Worm (Caenorhabditis elegans) whole organism, L4/young adult: ENCODE results near the gene pgm-1.

Experiments
- W03F9.2 ChIP-seq: fragments of 150-350 bp; optimal IDR thresholded peaks from 2 replicates; lab custom pipeline; 2014; ENCODE audit warnings: missing biosample characterization, missing genetic modification characterization
- dao-5 ChIP-seq: sonication (generic microtip); optimal IDR thresholded peaks from 2 replicates; lab custom pipeline; 2016; ENCODE audit warnings: missing genotype, missing genetic modification characterization, moderate library complexity, missing compliant biosample characterization
- him-1 ChIP-seq: sonication (generic microtip); optimal IDR thresholded peaks from 2 replicates; lab custom pipeline; 2016; ENCODE audit warnings: missing genotype, missing genetic modification reagents, missing genetic modification characterization, missing compliant biosample characterization

ce11 chrII:4925198-4925764, 36.0 kb downstream of the pgm-1 start, which contains the start of gene aagr-2:
- TF ChIP-seq him-1 (no peak), W03F9.2 (tag; lab: Kevin White, UChicago) (no peak), dao-5 (tag; lab: Kevin White, UChicago) (no peak)
